Fruit fly (Drosophila melanogaster): ENCODE data around the gene IFT54.

DNA sequence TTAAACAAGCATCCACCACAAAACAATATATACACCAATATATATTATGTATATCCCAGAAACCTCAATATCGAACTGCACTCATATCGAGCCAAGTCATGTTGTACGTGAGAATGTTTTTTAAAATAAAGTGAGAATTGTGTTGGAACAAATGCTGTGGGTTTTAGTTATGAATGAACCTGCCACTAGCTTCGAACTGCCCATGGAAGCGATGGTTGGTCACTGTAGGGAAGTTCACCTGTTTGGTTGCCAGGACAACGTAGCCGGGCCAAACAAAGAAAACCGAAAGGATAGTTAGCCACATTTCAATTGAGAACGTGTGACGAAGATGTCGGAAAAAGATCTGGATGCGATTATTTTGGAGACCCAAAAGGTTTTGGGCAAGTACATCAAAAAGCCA is at the start of gene IFT54:
- TF ChIP-seq EcR (GFP tag; optimal IDR thresholded peaks at IDR 0.05): no peak
- no peak for TF ChIP-seq usp (GFP tag; optimal IDR thresholded peaks at IDR 0.05)
